Fruit fly (Drosophila melanogaster): ENCODE measurements around the gene CG13912.

- TF ChIP-seq lz (GFP tag; optimal IDR thresholded peaks at IDR 0.05) (no peak), Ets21C (GFP tag; optimal IDR thresholded peaks at IDR 0.05) (no peak), Lpt (GFP tag; optimal IDR thresholded peaks at IDR 0.05) (no peak), OdsH (GFP tag; optimal IDR thresholded peaks at IDR 0.05) (no peak), CG1621 (tag; optimal IDR thresholded peaks at IDR 0.05) (no peak)
Observed at dm6 chr3L:1166266-1166665, 23.1 kb upstream of the CG13912 start.
